Worm (Caenorhabditis elegans) whole organism, L2 larva: ENCODE measurements around the gene cgt-3.

Experiments used
- C34F6.9 ChIP-seq: fragments of 150-350 bp; optimal IDR thresholded peaks from 2 replicates; lab custom pipeline; 2014; ENCODE audit warnings: missing biosample characterization, missing genetic modification characterization
- F13H6.1 ChIP-seq: sonication (generic microtip); optimal IDR thresholded peaks from 2 replicates; lab custom pipeline; 2016; ENCODE audit warnings: missing genetic modification characterization, missing compliant biosample characterization
- R02D3.7 ChIP-seq: fragments of 150-350 bp; optimal IDR thresholded peaks from 2 replicates; lab custom pipeline; 2014; ENCODE audit warnings: missing biosample characterization, missing genetic modification characterization
- Y55F3AM.14 ChIP-seq: fragments of 200-800 bp; sonication (Bioruptor generic); optimal IDR thresholded peaks from 2 replicates; lab custom pipeline; 2018; ENCODE audit warnings: mild to moderate bottlenecking, missing genetic modification characterization, missing compliant biosample characterization
- ZK546.5 ChIP-seq: sonication (generic microtip); optimal IDR thresholded peaks from 2 replicates; lab custom pipeline; 2017; ENCODE audit warnings: missing biosample characterization, missing genetic modification characterization
- alr-1 ChIP-seq: fragments of 150-350 bp; optimal IDR thresholded peaks from 2 replicates; lab custom pipeline; 2014; ENCODE audit warnings: missing biosample characterization, missing genetic modification characterization
- aly-2 ChIP-seq: fragments of 150-350 bp; optimal IDR thresholded peaks from 2 replicates; lab custom pipeline; 2014; ENCODE audit warnings: missing biosample characterization, missing genetic modification characterization
- ama-1 ChIP-seq: fragments of 150-350 bp; optimal IDR thresholded peaks from 2 replicates; lab custom pipeline; 2018; ENCODE audit warnings: inconsistent platforms
- blmp-1 ChIP-seq: sonication (generic microtip); optimal IDR thresholded peaks from 2 replicates; lab custom pipeline; 2017; ENCODE audit warnings: missing genetic modification characterization, mild to moderate bottlenecking, missing compliant biosample characterization, antibody characterized with exemption, moderate library complexity; ENCODE audit not compliant: insufficient read depth
- ceh-16 ChIP-seq: fragments of 150-350 bp; optimal IDR thresholded peaks from 2 replicates; lab custom pipeline; 2014; ENCODE audit warnings: missing biosample characterization, missing genetic modification characterization
- ceh-82 ChIP-seq: fragments of 150-350 bp; optimal IDR thresholded peaks from 2 replicates; lab custom pipeline; 2014; ENCODE audit warnings: missing biosample characterization, missing genetic modification characterization
- crh-2 ChIP-seq: sonication (generic microtip); optimal IDR thresholded peaks from 2 replicates; lab custom pipeline; 2017; ENCODE audit warnings: missing biosample characterization, missing genetic modification characterization
- egl-27 ChIP-seq: sonication (generic microtip); optimal IDR thresholded peaks from 3 replicates; lab custom pipeline; 2017; ENCODE audit warnings: missing biosample characterization, missing genetic modification reagents, missing genetic modification characterization
- elt-3 ChIP-seq: sonication (generic microtip); optimal IDR thresholded peaks from 2 replicates; lab custom pipeline; 2017; ENCODE audit warnings: missing biosample characterization, missing genetic modification characterization
- fos-1 ChIP-seq: fragments of 150-350 bp; optimal IDR thresholded peaks from 2 replicates; lab custom pipeline; 2014; ENCODE audit warnings: missing biosample characterization, missing genetic modification characterization
- gmeb-1 ChIP-seq: fragments of 150-350 bp; optimal IDR thresholded peaks from 2 replicates; lab custom pipeline; 2014; ENCODE audit warnings: missing biosample characterization, missing genetic modification characterization
- lin-11 ChIP-seq: fragments of 150-350 bp; sonication (generic microtip); optimal IDR thresholded peaks from 2 replicates; lab custom pipeline; 2014; ENCODE audit warnings: missing biosample characterization, missing genetic modification characterization, inconsistent platforms, mixed read lengths
- lin-39 ChIP-seq: fragments of 150-350 bp; optimal IDR thresholded peaks from 2 replicates; lab custom pipeline; 2014; ENCODE audit warnings: missing biosample characterization, missing genetic modification reagents, missing genetic modification characterization
- lsy-2 ChIP-seq, 2 experiments: fragments of 150-350 bp in 1 of 2; sonication (generic microtip) in 1 of 2; optimal IDR thresholded peaks; 2 replicates each; lab custom pipeline; 2014 to 2017; ENCODE audit warnings: missing biosample characterization in 2 of 2, missing genetic modification characterization in 2 of 2
- mab-5 ChIP-seq: fragments of 150-350 bp; optimal IDR thresholded peaks from 2 replicates; lab custom pipeline; 2014; ENCODE audit warnings: missing biosample characterization, missing genetic modification characterization
- mbf-1 ChIP-seq: sonication (generic microtip); optimal IDR thresholded peaks from 2 replicates; lab custom pipeline; 2017; ENCODE audit warnings: missing biosample characterization, missing genetic modification characterization
- nhr-10 ChIP-seq: sonication (generic microtip); optimal IDR thresholded peaks from 2 replicates; lab custom pipeline; 2017; ENCODE audit warnings: missing biosample characterization, missing genetic modification characterization
- nhr-11 ChIP-seq: fragments of 150-350 bp; optimal IDR thresholded peaks from 2 replicates; lab custom pipeline; 2014; ENCODE audit warnings: missing biosample characterization, missing genetic modification characterization
- nhr-12 ChIP-seq: fragments of 150-350 bp; optimal IDR thresholded peaks from 2 replicates; lab custom pipeline; 2014; ENCODE audit warnings: missing biosample characterization, missing genetic modification characterization
- nhr-129 ChIP-seq: fragments of 150-350 bp; optimal IDR thresholded peaks from 2 replicates; lab custom pipeline; 2014; ENCODE audit warnings: missing biosample characterization, missing genetic modification characterization
- nhr-21 ChIP-seq: fragments of 150-350 bp; optimal IDR thresholded peaks from 2 replicates; lab custom pipeline; 2014; ENCODE audit warnings: missing biosample characterization, missing genetic modification characterization
- nhr-23 ChIP-seq: fragments of 150-350 bp; optimal IDR thresholded peaks from 2 replicates; lab custom pipeline; 2014; ENCODE audit warnings: missing biosample characterization, missing genetic modification reagents, missing genetic modification characterization
- nhr-237 ChIP-seq: fragments of 150-350 bp; optimal IDR thresholded peaks from 2 replicates; lab custom pipeline; 2014; ENCODE audit warnings: missing biosample characterization, missing genetic modification characterization
- nhr-25 ChIP-seq: fragments of 150-350 bp; sonication (generic microtip); optimal IDR thresholded peaks from 3 replicates; lab custom pipeline; 2014; ENCODE audit warnings: missing biosample characterization, missing genetic modification characterization
- nhr-6 ChIP-seq: fragments of 150-350 bp; optimal IDR thresholded peaks from 2 replicates; lab custom pipeline; 2014; ENCODE audit warnings: missing biosample characterization, missing genetic modification characterization
- nhr-77 ChIP-seq: fragments of 150-350 bp; optimal IDR thresholded peaks from 2 replicates; lab custom pipeline; 2014; ENCODE audit warnings: missing biosample characterization, missing genetic modification characterization
- peb-1 ChIP-seq: fragments of 150-350 bp; optimal IDR thresholded peaks from 2 replicates; lab custom pipeline; 2014; ENCODE audit warnings: missing biosample characterization, missing genetic modification characterization
- sem-4 ChIP-seq: fragments of 150-350 bp; optimal IDR thresholded peaks from 2 replicates; lab custom pipeline; 2014; ENCODE audit warnings: missing biosample characterization, missing genetic modification reagents, missing genetic modification characterization
- skn-1 ChIP-seq: sonication (generic microtip); optimal IDR thresholded peaks from 2 replicates; lab custom pipeline; 2017; ENCODE audit warnings: missing biosample characterization, missing genetic modification characterization
- sma-3 ChIP-seq: sonication (generic microtip); optimal IDR thresholded peaks from 2 replicates; lab custom pipeline; 2016; ENCODE audit warnings: missing genetic modification reagents, missing genetic modification characterization, missing compliant biosample characterization
- sma-9 ChIP-seq, 2 experiments: fragments of 150-350 bp in 1 of 2; sonication (generic microtip) in 1 of 2; optimal IDR thresholded peaks; 2 replicates each; lab custom pipeline; 2014 to 2016; ENCODE audit warnings: missing genetic modification characterization in 2 of 2, mild to moderate bottlenecking in 1 of 2, missing biosample characterization in 1 of 2, missing compliant biosample characterization in 1 of 2, missing genetic modification reagents in 1 of 2, moderate library complexity in 1 of 2
- snpc-4 ChIP-seq: fragments of 150-350 bp; optimal IDR thresholded peaks from 2 replicates; lab custom pipeline; 2014; ENCODE audit warnings: missing biosample characterization, missing genetic modification characterization
- unc-39 ChIP-seq: fragments of 150-350 bp; optimal IDR thresholded peaks from 2 replicates; lab custom pipeline; 2014; ENCODE audit warnings: missing biosample characterization, missing genetic modification characterization
- unc-55 ChIP-seq: fragments of 150-350 bp; sonication (generic microtip); optimal IDR thresholded peaks from 3 replicates; lab custom pipeline; 2014; ENCODE audit warnings: missing biosample characterization, missing genetic modification reagents, missing genetic modification characterization
- unc-62 ChIP-seq: fragments of 150-350 bp; optimal IDR thresholded peaks from 2 replicates; lab custom pipeline; 2014; ENCODE audit warnings: missing biosample characterization, missing genetic modification reagents, missing genetic modification characterization
- zag-1 ChIP-seq: fragments of 150-350 bp; optimal IDR thresholded peaks from 2 replicates; lab custom pipeline; 2014; ENCODE audit warnings: missing biosample characterization, missing genetic modification characterization
- ztf-1 ChIP-seq: fragments of 200-800 bp; sonication (Bioruptor generic); conservative IDR thresholded peaks from 2 replicates; pipeline ENCODE4 v1.3.6; 2022; ENCODE audit warnings: missing genetic modification characterization, missing compliant biosample characterization
- ztf-11 ChIP-seq: sonication (generic microtip); optimal IDR thresholded peaks from 2 replicates; lab custom pipeline; 2017; ENCODE audit warnings: missing biosample characterization, missing genetic modification characterization
- ztf-4 ChIP-seq: fragments of 150-350 bp; optimal IDR thresholded peaks from 2 replicates; lab custom pipeline; 2014; ENCODE audit warnings: missing biosample characterization, missing genetic modification characterization

The cgt-3 gene

ce11 chrII:5913897-5914296 is 2.8 kb downstream of the cgt-3 start:
- TF ChIP-seq mbf-1 (tag; lab: Kevin White, UChicago) (no peak), ama-1 (lab: Kevin White, UChicago) (no peak), sma-3 (GFP tag; lab: Kevin White, UChicago) (no peak), nhr-21 (no peak), crh-2 (tag; lab: Kevin White, UChicago) (peak; percentile 9), ceh-82 (tag; lab: Kevin White, UChicago) (no peak), nhr-12 (tag; lab: Kevin White, UChicago) (no peak), ZK546.5 (tag; lab: Kevin White, UChicago) (no peak), unc-55 (GFP tag; lab: Kevin White, UChicago) (no peak), snpc-4 (tag; lab: Kevin White, UChicago) (no peak), fos-1 (tag; lab: Kevin White, UChicago) (peak; percentile 50), unc-62 (GFP tag; lab: Kevin White, UChicago) (no peak), ztf-1 (GFP tag; lab: Robert Waterston, UW) (no peak), lin-39 (tag; lab: Kevin White, UChicago) (no peak), C34F6.9 (tag; lab: Kevin White, UChicago) (no peak), ztf-4 (tag; lab: Kevin White, UChicago) (no peak), nhr-6 (tag; lab: Kevin White, UChicago) (no peak), nhr-23 (tag; lab: Kevin White, UChicago) (no peak), ceh-16 (tag; lab: Kevin White, UChicago) (no peak), gmeb-1 (tag; lab: Kevin White, UChicago) (peak; percentile 16), aly-2 (tag; lab: Kevin White, UChicago) (no peak)

ce11 chrII:5917010-5917472 is 5.9 kb downstream of the cgt-3 start, which contains the start of gene frh-1:
Gene frh-1, plus strand, starts transcription at chrII:5917422.
- TF ChIP-seq nhr-6 (tag; lab: Kevin White, UChicago) (no peak), nhr-10 (tag; lab: Kevin White, UChicago) (no peak), sma-3 (GFP tag; lab: Kevin White, UChicago) (no peak), crh-2 (tag; lab: Kevin White, UChicago) (no peak), ztf-11 (tag; lab: Kevin White, UChicago) (no peak), C34F6.9 (tag; lab: Kevin White, UChicago) (no peak), gmeb-1 (tag; lab: Kevin White, UChicago) (no peak), mab-5 (tag; lab: Kevin White, UChicago) (no peak), mbf-1 (tag; lab: Kevin White, UChicago) (no peak), nhr-129 (tag; lab: Kevin White, UChicago) (no peak), zag-1 (tag; lab: Kevin White, UChicago) (no peak)

ce11 chrII:5918149-5918697 is 7.1 kb downstream of the cgt-3 start, which contains the start of gene ptp-2:
Gene ptp-2, plus strand, starts transcription at chrII:5918647.
- TF ChIP-seq egl-27 (tag; lab: Kevin White, UChicago): no peak
- no peak for TF ChIP-seq Y55F3AM.14
- TF ChIP-seq C34F6.9 (tag; lab: Kevin White, UChicago): peak; percentile 69
- no peak for TF ChIP-seq unc-39 (tag; lab: Kevin White, UChicago)
- no peak for TF ChIP-seq sem-4 (tag; lab: Kevin White, UChicago)
- no peak for TF ChIP-seq elt-3 (tag; lab: Kevin White, UChicago)
- TF ChIP-seq gmeb-1 (tag; lab: Kevin White, UChicago): peak; percentile 25
- no peak for TF ChIP-seq nhr-12 (tag; lab: Kevin White, UChicago)
- no peak for TF ChIP-seq nhr-11 (tag; lab: Kevin White, UChicago)
- TF ChIP-seq ztf-1 (GFP tag; lab: Robert Waterston, UW): no peak
- peak; percentile 49 for TF ChIP-seq ztf-4 (tag; lab: Kevin White, UChicago)
- no peak for TF ChIP-seq zag-1 (tag; lab: Kevin White, UChicago)
- no peak for TF ChIP-seq F13H6.1 (tag; lab: Kevin White, UChicago)
- TF ChIP-seq alr-1 (tag; lab: Kevin White, UChicago): no peak
- no peak for TF ChIP-seq nhr-10 (tag; lab: Kevin White, UChicago)
- no peak for TF ChIP-seq nhr-23 (tag; lab: Kevin White, UChicago)
- TF ChIP-seq nhr-25 (tag; lab: Kevin White, UChicago): no peak
- TF ChIP-seq fos-1 (tag; lab: Kevin White, UChicago): no peak
- no peak for TF ChIP-seq skn-1 (tag; lab: Kevin White, UChicago)
- no peak for TF ChIP-seq R02D3.7
- TF ChIP-seq peb-1 (tag; lab: Kevin White, UChicago): no peak
- TF ChIP-seq unc-62 (GFP tag; lab: Kevin White, UChicago): no peak
- no peak for TF ChIP-seq lin-39 (tag; lab: Kevin White, UChicago)
- no peak for TF ChIP-seq ztf-11 (tag; lab: Kevin White, UChicago)
- peak; percentile 38 for TF ChIP-seq nhr-129 (tag; lab: Kevin White, UChicago)
- TF ChIP-seq unc-55 (GFP tag; lab: Kevin White, UChicago): peak; percentile 48
- TF ChIP-seq lin-11: no peak
- TF ChIP-seq sma-9 (GFP tag; optimal IDR thresholded peaks at IDR 0.05; lab: Kevin White, UChicago): no peak
- no peak for TF ChIP-seq sma-9 (tag; optimal IDR thresholded peaks at IDR 0.05; lab: Kevin White, UChicago)
- TF ChIP-seq ceh-16 (tag; lab: Kevin White, UChicago): no peak
- TF ChIP-seq lsy-2 (tag; optimal IDR thresholded peaks at IDR 0.05; lab: Kevin White, UChicago): peak in 1 of 2 experiments; percentile 66
- TF ChIP-seq ZK546.5 (tag; lab: Kevin White, UChicago): no peak
- TF ChIP-seq nhr-237 (tag; lab: Kevin White, UChicago): no peak
- no peak for TF ChIP-seq nhr-21
- TF ChIP-seq crh-2 (tag; lab: Kevin White, UChicago): no peak
- TF ChIP-seq mbf-1 (tag; lab: Kevin White, UChicago): no peak
- no peak for TF ChIP-seq aly-2 (tag; lab: Kevin White, UChicago)
- TF ChIP-seq ceh-82 (tag; lab: Kevin White, UChicago): no peak
- TF ChIP-seq nhr-77 (tag; lab: Kevin White, UChicago): no peak
- TF ChIP-seq blmp-1 (tag; lab: Kevin White, UChicago): no peak
